Worm (Caenorhabditis elegans): ENCODE data around the gene nmt-1.

DNA sequence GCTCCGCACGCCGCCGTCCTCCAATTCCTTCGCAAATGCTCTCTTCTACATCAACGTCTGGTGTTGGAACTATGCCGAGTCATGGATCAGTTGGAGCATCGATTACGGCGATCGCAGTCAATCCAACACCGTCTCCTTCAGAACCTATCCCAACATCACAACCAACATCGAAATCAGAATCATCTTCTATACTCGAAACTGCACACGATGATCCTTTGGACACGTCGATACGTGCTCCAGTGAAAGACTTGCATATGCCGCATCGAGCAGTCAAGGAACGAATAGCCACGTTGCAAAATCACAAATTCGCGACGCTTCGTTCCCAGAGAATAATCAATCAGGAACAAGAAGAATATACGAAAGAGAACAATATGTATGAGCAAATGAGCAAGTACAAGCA is 4.9 kb upstream of the nmt-1 start:
- TF ChIP-seq F13C5.2 (tag; optimal IDR thresholded peaks at IDR 0.05) (no peak), tbx-11 (GFP tag; IDR thresholded peaks at IDR 0.05) (no peak), flt-1 (GFP tag; IDR thresholded peaks at IDR 0.05) (no peak), ama-1 (optimal IDR thresholded peaks at IDR 0.05) (no peak), B0310.2 (tag; optimal IDR thresholded peaks at IDR 0.05) (no peak), pes-1 (GFP tag; IDR thresholded peaks at IDR 0.05) (no peak), tbx-37 (GFP tag; conservative IDR thresholded peaks at IDR 0.05) (no peak), tra-4 (tag; optimal IDR thresholded peaks at IDR 0.05) (no peak), sea-1 (GFP tag; conservative IDR thresholded peaks at IDR 0.05) (no peak)
